Worm (Caenorhabditis elegans) whole organism, L4 larva: ENCODE data around the gene F11C1.10.

Experiments
- F10B5.3 ChIP-seq: sonication (generic microtip); optimal IDR thresholded peaks from 2 replicates; lab custom pipeline; 2016; ENCODE audit warnings: mild to moderate bottlenecking, missing genetic modification characterization, missing compliant biosample characterization
- R02D3.7 ChIP-seq: fragments of 150-350 bp; sonication (generic microtip); optimal IDR thresholded peaks from 3 replicates; lab custom pipeline; 2014; ENCODE audit warnings: missing biosample characterization, missing genetic modification characterization
- ZK337.2 ChIP-seq: fragments of 200-800 bp; sonication (Bioruptor generic); IDR thresholded peaks from 2 replicates; pipeline ENCODE4 v1.3.6; 2022; ENCODE audit warnings: missing genetic modification reagents, missing genetic modification characterization, missing compliant biosample characterization
- ZK546.5 ChIP-seq, 2 experiments: sonication (generic microtip); optimal IDR thresholded peaks; 2 replicates each; lab custom pipeline; 2017; ENCODE audit warnings: missing biosample characterization in 2 of 2, missing genetic modification characterization in 2 of 2
- aly-2 ChIP-seq: sonication (generic microtip); optimal IDR thresholded peaks from 2 replicates; lab custom pipeline; 2018; ENCODE audit warnings: missing biosample characterization, missing genetic modification characterization
- ama-1 ChIP-seq: fragments of 150-350 bp; optimal IDR thresholded peaks from 2 replicates; lab custom pipeline; 2014; ENCODE audit warnings: inconsistent platforms, mixed read lengths
- arid-1 ChIP-seq: fragments of 200-800 bp; sonication (Bioruptor generic); conservative IDR thresholded peaks from 2 replicates; pipeline ENCODE4 v1.3.6; 2022; ENCODE audit warnings: missing genetic modification reagents, missing genetic modification characterization, missing compliant biosample characterization
- attf-4 ChIP-seq: sonication (generic microtip); optimal IDR thresholded peaks from 3 replicates; lab custom pipeline; 2017; ENCODE audit warnings: missing biosample characterization, missing genetic modification characterization
- ceh-28 ChIP-seq: fragments of 150-350 bp; optimal IDR thresholded peaks from 2 replicates; lab custom pipeline; 2014; ENCODE audit warnings: missing biosample characterization, missing genetic modification reagents, missing genetic modification characterization
- ceh-62 ChIP-seq: sonication (generic microtip); optimal IDR thresholded peaks from 2 replicates; lab custom pipeline; 2017; ENCODE audit warnings: missing biosample characterization, missing genetic modification characterization
- ctbp-1 ChIP-seq: fragments of 200-800 bp; sonication (Bioruptor generic); IDR thresholded peaks from 2 replicates; pipeline ENCODE4 v1.3.6; 2022; ENCODE audit warnings: missing genetic modification reagents, missing genetic modification characterization, missing compliant biosample characterization
- daf-12 ChIP-seq: fragments of 150-350 bp; optimal IDR thresholded peaks from 2 replicates; lab custom pipeline; 2014; ENCODE audit warnings: missing biosample characterization, missing genetic modification reagents, missing genetic modification characterization
- daf-16 ChIP-seq, 3 experiments: sonication (generic microtip); optimal IDR thresholded peaks; 2 replicates each; lab custom pipeline; 2016 to 2017; ENCODE audit warnings: missing genetic modification characterization in 3 of 3, missing genetic modification reagents in 3 of 3, mild to moderate bottlenecking in 2 of 3, missing compliant biosample characterization in 2 of 3, missing biosample characterization in 1 of 3, moderate library complexity in 1 of 3
- daf-19 ChIP-seq: fragments of 200-800 bp; sonication (Bioruptor generic); conservative IDR thresholded peaks from 2 replicates; pipeline ENCODE4 v1.3.6; 2022; ENCODE audit warnings: missing genetic modification characterization, missing compliant biosample characterization
- dmd-6 ChIP-seq: fragments of 200-800 bp; sonication (Bioruptor generic); IDR thresholded peaks from 2 replicates; pipeline ENCODE4 v1.3.6; 2022; ENCODE audit warnings: missing genetic modification reagents, missing genetic modification characterization, missing compliant biosample characterization
- dmd-8 ChIP-seq: fragments of 200-800 bp; sonication (Bioruptor generic); IDR thresholded peaks from 2 replicates; pipeline ENCODE4 v1.3.6; 2022; ENCODE audit warnings: missing genetic modification characterization, missing compliant biosample characterization
- dpl-1 ChIP-seq: fragments of 150-350 bp; optimal IDR thresholded peaks from 2 replicates; lab custom pipeline; 2014; ENCODE audit warnings: missing biosample characterization, missing genetic modification reagents, missing genetic modification characterization
- egl-27 ChIP-seq: sonication (generic microtip); optimal IDR thresholded peaks from 3 replicates; lab custom pipeline; 2017; ENCODE audit warnings: missing biosample characterization, missing genetic modification reagents, missing genetic modification characterization
- egl-43 ChIP-seq: fragments of 200-800 bp; sonication (Bioruptor generic); IDR thresholded peaks from 2 replicates; pipeline ENCODE4 v1.3.6; 2022; ENCODE audit warnings: missing genetic modification reagents, missing genetic modification characterization, missing compliant biosample characterization
- fkh-10 ChIP-seq: fragments of 150-350 bp; optimal IDR thresholded peaks from 2 replicates; lab custom pipeline; 2014; ENCODE audit warnings: missing biosample characterization, missing genetic modification reagents, missing genetic modification characterization
- fos-1 ChIP-seq: fragments of 150-350 bp; optimal IDR thresholded peaks from 2 replicates; lab custom pipeline; 2014; ENCODE audit warnings: missing biosample characterization, missing genetic modification characterization
- hlh-11 ChIP-seq: fragments of 200-800 bp; sonication (Bioruptor generic); optimal IDR thresholded peaks from 2 replicates; lab custom pipeline; 2018; ENCODE audit warnings: mild to moderate bottlenecking, missing genetic modification characterization, missing compliant biosample characterization
- jun-1 ChIP-seq: fragments of 150-350 bp; optimal IDR thresholded peaks from 2 replicates; lab custom pipeline; 2014; ENCODE audit warnings: missing biosample characterization, missing genetic modification reagents, missing genetic modification characterization
- lin-1 ChIP-seq: fragments of 200-800 bp; sonication (Bioruptor generic); IDR thresholded peaks from 2 replicates; pipeline ENCODE4 v1.3.6; 2022; ENCODE audit warnings: missing genetic modification reagents, missing genetic modification characterization, missing compliant biosample characterization
- lin-29 ChIP-seq: fragments of 200-800 bp; sonication (Bioruptor generic); IDR thresholded peaks from 2 replicates; pipeline ENCODE4 v1.3.6; 2022; ENCODE audit warnings: missing genetic modification reagents, missing genetic modification characterization, missing compliant biosample characterization
- lin-38 ChIP-seq: fragments of 200-800 bp; sonication (Bioruptor generic); IDR thresholded peaks from 2 replicates; pipeline ENCODE4 v1.3.6; 2022; ENCODE audit warnings: missing genetic modification reagents, missing genetic modification characterization, missing compliant biosample characterization
- lir-3 ChIP-seq: sonication (generic microtip); optimal IDR thresholded peaks from 2 replicates; lab custom pipeline; 2016; ENCODE audit warnings: mild to moderate bottlenecking, missing genetic modification characterization, missing compliant biosample characterization
- madf-9 ChIP-seq: fragments of 200-800 bp; sonication (Bioruptor generic); conservative IDR thresholded peaks from 2 replicates; pipeline ENCODE4 v1.3.6; 2022; ENCODE audit warnings: missing genetic modification reagents, missing genetic modification characterization, missing compliant biosample characterization
- mdl-1 ChIP-seq, 2 experiments: fragments of 150-350 bp in 1 of 2; sonication (generic microtip) in 1 of 2; optimal IDR thresholded peaks; 2 replicates each; lab custom pipeline; 2014 to 2017; ENCODE audit warnings: missing biosample characterization in 2 of 2, missing genetic modification characterization in 2 of 2
- mdt-29 ChIP-seq: fragments of 200-800 bp; sonication (Bioruptor generic); IDR thresholded peaks from 2 replicates; pipeline ENCODE4 v1.3.6; 2022; ENCODE audit warnings: missing genetic modification reagents, missing genetic modification characterization, missing compliant biosample characterization
- mep-1 ChIP-seq: fragments of 150-350 bp; sonication (generic microtip); optimal IDR thresholded peaks from 3 replicates; lab custom pipeline; 2014; ENCODE audit warnings: missing biosample characterization, missing genetic modification characterization
- mes-2 ChIP-seq: sonication (generic microtip); optimal IDR thresholded peaks from 2 replicates; lab custom pipeline; 2016; ENCODE audit warnings: missing genotype, mild to moderate bottlenecking, missing genetic modification characterization, missing compliant biosample characterization; ENCODE audit not compliant: poor library complexity, severe bottlenecking
- mxl-2 ChIP-seq: fragments of 200-800 bp; sonication (Bioruptor generic); conservative IDR thresholded peaks from 2 replicates; pipeline ENCODE4 v1.3.6; 2022; ENCODE audit warnings: missing genetic modification reagents, missing genetic modification characterization, missing compliant biosample characterization
- nhr-10 ChIP-seq: fragments of 150-350 bp; optimal IDR thresholded peaks from 2 replicates; lab custom pipeline; 2014; ENCODE audit warnings: missing biosample characterization, missing genetic modification characterization
- nhr-102 ChIP-seq: sonication (generic microtip); optimal IDR thresholded peaks from 2 replicates; lab custom pipeline; 2016; ENCODE audit warnings: mild to moderate bottlenecking, missing genetic modification characterization, moderate library complexity, missing compliant biosample characterization
- nhr-111 ChIP-seq: fragments of 200-800 bp; sonication (Bioruptor generic); optimal IDR thresholded peaks from 2 replicates; lab custom pipeline; 2018; ENCODE audit warnings: mild to moderate bottlenecking, missing genetic modification characterization, missing compliant biosample characterization
- nhr-237 ChIP-seq: sonication (generic microtip); optimal IDR thresholded peaks from 2 replicates; lab custom pipeline; 2017; ENCODE audit warnings: missing biosample characterization, missing genetic modification characterization
- nhr-25 ChIP-seq: sonication (generic microtip); optimal IDR thresholded peaks from 2 replicates; lab custom pipeline; 2017; ENCODE audit warnings: missing genetic modification characterization, mild to moderate bottlenecking, missing compliant biosample characterization, antibody characterized with exemption, moderate library complexity, borderline replicate concordance; ENCODE audit not compliant: insufficient read depth
- nhr-42 ChIP-seq: fragments of 200-800 bp; sonication (Bioruptor generic); IDR thresholded peaks from 2 replicates; pipeline ENCODE4 v1.3.6; 2022; ENCODE audit warnings: missing genetic modification characterization, missing compliant biosample characterization
- nhr-48 ChIP-seq: sonication (generic microtip); optimal IDR thresholded peaks from 2 replicates; lab custom pipeline; 2016; ENCODE audit warnings: mild to moderate bottlenecking, missing genetic modification characterization, missing compliant biosample characterization
- nhr-6 ChIP-seq: fragments of 150-350 bp; optimal IDR thresholded peaks from 2 replicates; lab custom pipeline; 2014; ENCODE audit warnings: missing biosample characterization, missing genetic modification characterization
- nhr-77 ChIP-seq: fragments of 150-350 bp; optimal IDR thresholded peaks from 2 replicates; lab custom pipeline; 2014; ENCODE audit warnings: missing biosample characterization, missing genetic modification characterization
- pha-4 ChIP-seq, 2 experiments: fragments of 150-350 bp in 1 of 2; fragments of 200-800 bp in 1 of 2; sonication (Bioruptor generic) in 1 of 2; IDR thresholded peaks in 1 of 2; optimal IDR thresholded peaks in 1 of 2; 2 replicates each; pipeline versions ENCODE4 v1.3.6 to Lab custom; 2014 to 2022; ENCODE audit warnings: missing genetic modification characterization in 2 of 2, missing genetic modification reagents in 2 of 2, missing biosample characterization in 1 of 2, missing compliant biosample characterization in 1 of 2
- pqm-1 ChIP-seq: sonication (generic microtip); optimal IDR thresholded peaks from 2 replicates; lab custom pipeline; 2017; ENCODE audit warnings: missing biosample characterization, missing genetic modification characterization
- saeg-2 ChIP-seq: fragments of 200-800 bp; sonication (Bioruptor generic); IDR thresholded peaks from 2 replicates; pipeline ENCODE4 v1.3.6; 2022; ENCODE audit warnings: missing genetic modification reagents, missing genetic modification characterization, missing compliant biosample characterization
- set-16 ChIP-seq: fragments of 200-800 bp; sonication (Bioruptor generic); IDR thresholded peaks from 2 replicates; pipeline ENCODE4 v1.3.6; 2022; ENCODE audit warnings: missing genetic modification reagents, missing genetic modification characterization, missing compliant biosample characterization
- skn-1 ChIP-seq: fragments of 150-350 bp; optimal IDR thresholded peaks from 2 replicates; lab custom pipeline; 2014; ENCODE audit warnings: missing biosample characterization, missing genetic modification characterization
- snpc-1.2 ChIP-seq: fragments of 200-800 bp; sonication (Bioruptor generic); IDR thresholded peaks from 2 replicates; pipeline ENCODE4 v1.3.6; 2022; ENCODE audit warnings: missing genetic modification reagents, missing genetic modification characterization, missing compliant biosample characterization
- tag-97 ChIP-seq: fragments of 200-800 bp; sonication (Bioruptor generic); IDR thresholded peaks from 2 replicates; pipeline ENCODE4 v1.3.6; 2022; ENCODE audit warnings: missing genetic modification characterization, missing compliant biosample characterization
- vab-7 ChIP-seq: fragments of 200-800 bp; sonication (Bioruptor generic); IDR thresholded peaks from 2 replicates; pipeline ENCODE4 v1.3.6; 2022; ENCODE audit warnings: missing genetic modification reagents, missing genetic modification characterization, missing compliant biosample characterization
- zag-1 ChIP-seq: fragments of 150-350 bp; optimal IDR thresholded peaks from 2 replicates; lab custom pipeline; 2014; ENCODE audit warnings: missing biosample characterization, missing genetic modification characterization
- zip-2 ChIP-seq: fragments of 150-350 bp; optimal IDR thresholded peaks from 2 replicates; lab custom pipeline; 2014; ENCODE audit warnings: missing biosample characterization, missing genetic modification characterization

The F11C1.10 gene

ce11 chrX:12942296-12942695 lies 34.6 kb upstream of the F11C1.10 start (continued):
- TF ChIP-seq mdt-29 (GFP tag; lab: Robert Waterston, UW): no peak
- TF ChIP-seq set-16: no peak
- no peak for TF ChIP-seq nhr-10 (tag; lab: Kevin White, UChicago)
- no peak for TF ChIP-seq arid-1 (GFP tag; lab: Robert Waterston, UW)
- no peak for TF ChIP-seq nhr-42 (GFP tag; lab: Robert Waterston, UW)
- peak; percentile 35; the same call in 1 of the 2 replicates for TF ChIP-seq dmd-6
- TF ChIP-seq attf-4 (tag; lab: Kevin White, UChicago): no peak
- no peak for TF ChIP-seq daf-12 (tag; lab: Kevin White, UChicago)
- TF ChIP-seq nhr-111 (GFP tag; lab: Kevin White, UChicago): no peak
- no peak for TF ChIP-seq zip-2 (tag; lab: Kevin White, UChicago)
- no peak for TF ChIP-seq lin-1 (GFP tag; lab: Robert Waterston, UW)
- no peak for TF ChIP-seq saeg-2 (GFP tag; lab: Robert Waterston, UW)
- no peak for TF ChIP-seq tag-97 (GFP tag; lab: Robert Waterston, UW)
- TF ChIP-seq skn-1: no peak
- TF ChIP-seq ama-1 (lab: Kevin White, UChicago): no peak
- no peak for TF ChIP-seq nhr-25 (tag; lab: Kevin White, UChicago)
- TF ChIP-seq pqm-1: no peak
- no peak for TF ChIP-seq daf-19
- TF ChIP-seq dpl-1: no peak
- TF ChIP-seq jun-1 (tag; lab: Kevin White, UChicago): no peak
- TF ChIP-seq zag-1: no peak
- TF ChIP-seq lin-38 (GFP tag; lab: Robert Waterston, UW): peak; percentile 57
- TF ChIP-seq R02D3.7: no peak
- TF ChIP-seq mes-2 (tag; lab: Kevin White, UChicago): no peak
- no peak for TF ChIP-seq madf-9
- TF ChIP-seq nhr-102 (tag; lab: Kevin White, UChicago): no peak
- TF ChIP-seq lir-3 (tag; lab: Kevin White, UChicago): no peak
- no peak for TF ChIP-seq fkh-10 (GFP tag; lab: Kevin White, UChicago)
- no peak for TF ChIP-seq ceh-62 (tag; lab: Kevin White, UChicago)
- TF ChIP-seq aly-2: no peak
- no peak for TF ChIP-seq nhr-6 (tag; lab: Kevin White, UChicago)
- TF ChIP-seq nhr-237 (tag; lab: Kevin White, UChicago): no peak
- peak; percentile 22 for TF ChIP-seq nhr-48
- TF ChIP-seq ctbp-1: no peak
- TF ChIP-seq ZK546.5 (tag; optimal IDR thresholded peaks at IDR 0.05; lab: Kevin White, UChicago): no peak
- TF ChIP-seq ZK337.2 (GFP tag; lab: Robert Waterston, UW): no peak
- TF ChIP-seq pha-4 (GFP tag; IDR thresholded peaks at IDR 0.05; lab: Robert Waterston, UW): no peak; the same call in 1 of the 2 replicates
- TF ChIP-seq pha-4 (tag; optimal IDR thresholded peaks at IDR 0.05; lab: Kevin White, UChicago): no peak
- peak; percentile 46; the same call in 1 of the 2 replicates for TF ChIP-seq vab-7 (GFP tag; lab: Robert Waterston, UW)
- TF ChIP-seq mdl-1 (tag; optimal IDR thresholded peaks at IDR 0.05; lab: Kevin White, UChicago): no peak
- TF ChIP-seq egl-43 (GFP tag; lab: Robert Waterston, UW): peak; percentile 28; the same call in 1 of the 2 replicates
- no peak for TF ChIP-seq ceh-28 (tag; lab: Kevin White, UChicago)
- TF ChIP-seq nhr-77: no peak
- TF ChIP-seq dmd-8 (GFP tag; lab: Robert Waterston, UW): 0 out of 2 replicates have a peak, but pooled peaks have one; percentile 26
- TF ChIP-seq mep-1 (tag; lab: Kevin White, UChicago): no peak
- no peak for TF ChIP-seq egl-27
- TF ChIP-seq daf-16 (GFP tag; optimal IDR thresholded peaks at IDR 0.05; lab: Kevin White, UChicago): no peak
- peak; percentile 47 for TF ChIP-seq daf-16 (tag; optimal IDR thresholded peaks at IDR 0.05; lab: Kevin White, UChicago)
- TF ChIP-seq fos-1: no peak
- no peak for TF ChIP-seq lin-29
- no peak for TF ChIP-seq F10B5.3
- peak; percentile 81 for TF ChIP-seq snpc-1.2 (GFP tag; lab: Robert Waterston, UW)
- peak; percentile 9 for TF ChIP-seq hlh-11 (tag; lab: Kevin White, UChicago)
- no peak for TF ChIP-seq mxl-2
